Worm (Caenorhabditis elegans) whole organism, young adult: ENCODE data around the gene M04G7.2.

Experiments
- F22D6.2 ChIP-seq: sonication (generic microtip); optimal IDR thresholded peaks from 2 replicates; lab custom pipeline; 2016; ENCODE audit warnings: mild to moderate bottlenecking, missing genetic modification characterization, missing compliant biosample characterization
- attf-5 ChIP-seq: fragments of 200-800 bp; sonication (Bioruptor generic); optimal IDR thresholded peaks from 2 replicates; lab custom pipeline; 2018; ENCODE audit warnings: mild to moderate bottlenecking, missing genetic modification characterization, missing compliant biosample characterization
- ccch-3 ChIP-seq: fragments of 200-800 bp; sonication (Bioruptor generic); optimal IDR thresholded peaks from 2 replicates; lab custom pipeline; 2018; ENCODE audit warnings: mild to moderate bottlenecking, missing genetic modification characterization, missing compliant biosample characterization
- ceh-79 ChIP-seq: sonication (generic microtip); optimal IDR thresholded peaks from 2 replicates; lab custom pipeline; 2017; ENCODE audit warnings: mild to moderate bottlenecking, missing genetic modification characterization, missing compliant biosample characterization
- lag-1 ChIP-seq: fragments of 200-800 bp; sonication (Bioruptor generic); IDR thresholded peaks from 2 replicates; pipeline ENCODE4 v1.3.6; 2022; ENCODE audit warnings: missing genetic modification reagents, missing genetic modification characterization, missing compliant biosample characterization
- lir-1 ChIP-seq: fragments of 200-800 bp; sonication (Bioruptor generic); conservative IDR thresholded peaks from 2 replicates; pipeline ENCODE4 v1.3.6; 2022; ENCODE audit warnings: missing genetic modification reagents, missing genetic modification characterization, missing compliant biosample characterization
- nfya-1 ChIP-seq: sonication (generic microtip); optimal IDR thresholded peaks from 2 replicates; lab custom pipeline; 2017; ENCODE audit warnings: antibody characterized with exemption, missing compliant biosample characterization, missing genetic modification characterization, borderline replicate concordance; ENCODE audit not compliant: insufficient read depth
- tlf-1 ChIP-seq: fragments of 200-800 bp; sonication (Bioruptor generic); optimal IDR thresholded peaks from 2 replicates; lab custom pipeline; 2018; ENCODE audit warnings: mild to moderate bottlenecking, missing genetic modification characterization, missing compliant biosample characterization

DNA sequence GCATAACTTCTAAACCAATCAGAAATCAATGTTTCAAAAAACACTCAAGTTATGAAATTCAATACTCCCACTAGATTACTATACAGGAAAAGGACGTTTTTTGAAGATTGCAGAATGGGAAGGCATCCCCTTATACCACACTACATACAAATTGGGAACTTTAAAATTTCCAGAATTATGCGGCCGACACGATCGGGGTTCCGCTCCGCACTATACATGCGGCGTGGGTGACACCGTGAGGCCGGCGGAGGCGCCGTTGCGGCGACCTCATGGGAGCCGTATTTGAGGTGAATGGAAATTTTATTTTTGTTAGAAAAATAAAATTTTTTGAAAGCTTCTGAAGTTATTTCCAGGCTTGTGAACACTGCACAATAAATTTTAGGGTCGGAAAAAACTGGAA is 7.5 kb upstream of the M04G7.2 start:
- TF ChIP-seq lir-1 = no peak
- no peak for TF ChIP-seq attf-5 (GFP tag; lab: Kevin White, UChicago)
- TF ChIP-seq tlf-1 (GFP tag; lab: Kevin White, UChicago) = no peak
- TF ChIP-seq lag-1 (GFP tag; lab: Robert Waterston, UW) = no peak
- TF ChIP-seq ccch-3 (GFP tag; lab: Kevin White, UChicago) = no peak
- no peak for TF ChIP-seq ceh-79 (tag; lab: Kevin White, UChicago)
- no peak for TF ChIP-seq F22D6.2 (tag; lab: Kevin White, UChicago)
- no peak for TF ChIP-seq nfya-1
